ENCODE assay signal across 4 fruit fly cellular contexts in the genomic region with DNA sequence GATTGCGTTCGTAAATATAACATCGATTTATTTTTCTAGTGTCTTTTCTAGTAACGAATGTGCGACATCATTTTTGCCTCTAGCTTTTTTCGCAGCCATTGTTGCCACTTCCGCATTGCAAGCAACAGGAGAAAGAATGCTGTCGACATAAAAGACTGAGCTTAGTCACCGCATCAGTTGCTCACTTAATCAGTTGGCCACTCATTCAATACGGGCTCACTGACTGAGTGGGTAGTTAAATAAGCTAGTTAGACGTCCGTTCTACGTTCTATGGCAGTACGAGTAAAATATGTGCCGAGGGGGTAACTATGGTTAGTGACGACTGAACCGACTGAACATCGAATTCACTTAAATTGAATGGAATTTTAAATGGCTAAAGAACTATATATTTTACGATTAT.
TF ChIP-seq lines count a peak whose summit lies in the region.

No protein-coding gene starts in this region.

- no peak for TF ChIP-seq CTCF in whole organism, embryonic (GFP tag; optimal IDR thresholded peaks at IDR 0.05; lab: Kevin White, UChicago)

TF ChIP-seq in whole organism, adult, 20 proteins besides CTCF, POLR2A, EP300 and RAD21:
- peak; percentile 70 for TF ChIP-seq kay (GFP tag; lab: Kevin White, UChicago; ENCODE audit: borderline replicate concordance)
- no peak for TF ChIP-seq CG14711 (tag; optimal IDR thresholded peaks at IDR 0.05; lab: Kevin White, UChicago)
- TF ChIP-seq Crg-1 (GFP tag; optimal IDR thresholded peaks at IDR 0.05; lab: Kevin White, UChicago), result no peak
- TF ChIP-seq Hr96 (GFP tag; optimal IDR thresholded peaks at IDR 0.05; lab: Kevin White, UChicago), result no peak

TF ChIP-seq in whole organism, embryonic, 481 proteins besides CTCF, POLR2A, EP300 and RAD21:
- TF ChIP-seq mam (GFP tag; optimal IDR thresholded peaks at IDR 0.05; lab: Kevin White, UChicago) (no peak), Xbp1 (GFP tag; optimal IDR thresholded peaks at IDR 0.05; lab: Kevin White, UChicago) (no peak), CG8281 (tag; optimal IDR thresholded peaks at IDR 0.05; lab: Kevin White, UChicago) (peak; percentile 93), slou (GFP tag; optimal IDR thresholded peaks at IDR 0.05; lab: Kevin White, UChicago) (no peak), sens (GFP tag; lab: Kevin White, UChicago) (peak; percentile 22), al (GFP tag; IDR thresholded peaks at IDR 0.05; lab: Robert Waterston, UW) (no peak), CG15269 (tag; optimal IDR thresholded peaks at IDR 0.05; lab: Kevin White, UChicago) (peak; percentile 0)

TF ChIP-seq in whole organism, prepupa, 60 proteins besides CTCF, POLR2A, EP300 and RAD21:
- TF ChIP-seq Eip78C (GFP tag; lab: Kevin White, UChicago), result peak; percentile 5
- no peak for TF ChIP-seq dac (GFP tag; optimal IDR thresholded peaks at IDR 0.05; lab: Kevin White, UChicago)
- peak; percentile 7; the same call in 1 of the 2 replicates for TF ChIP-seq Gug (GFP tag; IDR thresholded peaks at IDR 0.05; lab: Robert Waterston, UW)
TF ChIP-seq in whole organism, prepupa: peak in this region for 2.

TF ChIP-seq in whole organism, pupa, 21 proteins besides CTCF, POLR2A, EP300 and RAD21:
- TF ChIP-seq CG8301 (tag; optimal IDR thresholded peaks at IDR 0.05; lab: Kevin White, UChicago) (no peak), CG14655 (GFP tag; optimal IDR thresholded peaks at IDR 0.05; lab: Kevin White, UChicago) (peak; percentile 12)
TF ChIP-seq in whole organism, pupa: peak in this region for 1.
